Worm (Caenorhabditis elegans): ENCODE data around the gene Y113G7B.11.

Y113G7B.11 gene

DNA sequence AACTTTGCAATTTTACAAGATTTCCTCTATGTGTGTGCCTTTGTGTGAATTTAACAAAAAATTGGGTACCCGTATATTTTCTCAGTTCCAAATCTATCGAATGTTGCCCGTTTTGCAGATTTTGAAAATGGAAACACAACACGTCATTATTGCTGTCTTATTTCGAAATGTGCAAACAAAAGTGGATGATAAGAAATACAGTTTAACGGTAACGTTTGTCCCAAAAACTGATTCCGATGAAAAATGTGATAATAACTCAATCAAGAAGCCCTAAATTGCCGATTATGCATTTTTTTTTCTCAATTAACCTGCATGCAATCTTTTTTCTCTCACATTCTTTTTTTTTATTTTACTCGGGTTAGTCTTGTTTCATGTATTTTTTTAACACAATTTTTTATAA is 10.2 kb upstream of the Y113G7B.11 start:
- TF ChIP-seq fos-1 (tag; optimal IDR thresholded peaks at IDR 0.05) = peak; percentile 61
- no peak for TF ChIP-seq aly-2 (tag; optimal IDR thresholded peaks at IDR 0.05)

DNA sequence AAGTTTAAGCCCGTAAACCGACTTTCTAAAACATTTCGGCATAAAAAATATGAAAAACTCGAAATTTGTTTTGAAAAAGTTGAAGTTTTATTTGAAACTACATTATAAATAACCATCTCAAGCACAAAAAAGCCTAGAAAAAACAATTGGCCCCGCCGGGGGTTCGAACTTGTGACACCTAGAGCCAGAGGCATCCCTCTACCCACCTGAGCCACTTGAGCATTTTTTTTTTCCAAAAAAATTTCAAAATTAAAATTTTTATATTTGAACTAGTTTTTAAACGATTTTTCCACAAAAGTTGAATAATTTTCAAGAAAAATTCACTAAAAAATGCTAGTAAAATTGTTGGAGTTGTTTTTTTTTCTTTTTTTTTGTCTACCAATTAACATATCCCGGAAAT is 8.6 kb upstream of the Y113G7B.11 start:
- TF ChIP-seq snpc-4 (tag; optimal IDR thresholded peaks at IDR 0.05) = no peak
- TF ChIP-seq mab-5 (tag; optimal IDR thresholded peaks at IDR 0.05) = no peak
- TF ChIP-seq nhr-237 (tag; optimal IDR thresholded peaks at IDR 0.05) = no peak
- no peak for TF ChIP-seq lin-11 (tag; optimal IDR thresholded peaks at IDR 0.05)
- no peak for TF ChIP-seq sma-9 (GFP tag; optimal IDR thresholded peaks at IDR 0.05)
- TF ChIP-seq sma-9 (tag; optimal IDR thresholded peaks at IDR 0.05) = no peak
- TF ChIP-seq ceh-82 (tag; optimal IDR thresholded peaks at IDR 0.05) = no peak

- TF ChIP-seq mbf-1 (tag; optimal IDR thresholded peaks at IDR 0.05) = no peak
- no peak for TF ChIP-seq ceh-82 (tag; optimal IDR thresholded peaks at IDR 0.05)
- no peak for TF ChIP-seq lin-13 (GFP tag; optimal IDR thresholded peaks at IDR 0.05)
- no peak for TF ChIP-seq nhr-25 (tag; optimal IDR thresholded peaks at IDR 0.05)
- TF ChIP-seq snpc-4 (tag; optimal IDR thresholded peaks at IDR 0.05) = no peak
- no peak for TF ChIP-seq skn-1 (tag; optimal IDR thresholded peaks at IDR 0.05)
- TF ChIP-seq Y55F3AM.14 (GFP tag; optimal IDR thresholded peaks at IDR 0.05) = no peak
- TF ChIP-seq dmd-4 (tag; optimal IDR thresholded peaks at IDR 0.05) = no peak
- TF ChIP-seq mdl-1 (tag; optimal IDR thresholded peaks at IDR 0.05) = no peak
- no peak for TF ChIP-seq gmeb-1 (tag; optimal IDR thresholded peaks at IDR 0.05)
- TF ChIP-seq nhr-23 (tag; optimal IDR thresholded peaks at IDR 0.05) = no peak
- no peak for TF ChIP-seq nhr-6 (tag; optimal IDR thresholded peaks at IDR 0.05)
- no peak for TF ChIP-seq unc-55 (GFP tag; optimal IDR thresholded peaks at IDR 0.05)
- TF ChIP-seq R02D3.7 (tag; optimal IDR thresholded peaks at IDR 0.05) = no peak
These were observed 5.5 kb upstream of the Y113G7B.11 start for ce11 chrV:20220604-20221003.

ce11 chrV:20213097-20213496 is 2.0 kb downstream of the Y113G7B.11 start:
- TF ChIP-seq fos-1 (tag; optimal IDR thresholded peaks at IDR 0.05) (peak; percentile 37), ama-1 (optimal IDR thresholded peaks at IDR 0.05) (no peak)

DNA sequence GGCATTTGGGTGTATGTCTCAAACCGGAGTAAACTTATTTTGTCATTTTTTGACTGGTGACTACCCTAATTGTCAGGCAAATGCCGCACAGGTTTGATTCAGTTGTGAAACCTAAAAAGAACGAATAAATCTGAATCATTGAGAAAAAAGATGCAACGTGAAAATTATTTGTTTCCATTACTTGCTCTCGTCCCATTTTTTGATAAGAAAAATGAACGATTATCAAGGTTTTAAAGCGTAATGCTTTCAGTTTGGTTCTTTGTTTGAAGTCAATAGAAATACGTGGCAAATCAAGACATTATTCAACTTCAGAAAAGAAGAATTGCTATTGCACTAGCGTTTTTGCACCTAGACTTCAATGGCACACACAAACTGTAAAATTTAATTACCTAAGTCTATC is 2.5 kb downstream of the Y113G7B.11 start, which contains the start of gene Y113G7B.12:
Y113G7B.12 (minus strand) TSS at position 101 of the 400 bp plus-strand sequence.
- TF ChIP-seq crh-2 (tag; optimal IDR thresholded peaks at IDR 0.05) = peak; percentile 11
- peak; percentile 58 for TF ChIP-seq fos-1 (tag; optimal IDR thresholded peaks at IDR 0.05)
- TF ChIP-seq nhr-12 (tag; optimal IDR thresholded peaks at IDR 0.05) = no peak
- no peak for TF ChIP-seq unc-39 (tag; optimal IDR thresholded peaks at IDR 0.05)
- TF ChIP-seq egl-27 (tag; optimal IDR thresholded peaks at IDR 0.05) = no peak
- no peak for TF ChIP-seq ztf-11 (tag; optimal IDR thresholded peaks at IDR 0.05)
- no peak for TF ChIP-seq sma-9 (GFP tag; optimal IDR thresholded peaks at IDR 0.05)
- TF ChIP-seq sma-9 (tag; optimal IDR thresholded peaks at IDR 0.05) = no peak
- TF ChIP-seq unc-62 (GFP tag; optimal IDR thresholded peaks at IDR 0.05) = no peak

ce11 chrV:20206086-20206485 is 9.0 kb downstream of the Y113G7B.11 start, which contains the start of the genes fbxb-59 and srbc-34:
fbxb-59 (minus strand) TSS chrV:20206186.
srbc-34 (plus strand) TSS chrV:20206318.
- TF ChIP-seq lin-13 (GFP tag; optimal IDR thresholded peaks at IDR 0.05) = no peak
- TF ChIP-seq fos-1 (tag; optimal IDR thresholded peaks at IDR 0.05) = no peak
- no peak for TF ChIP-seq Y55F3AM.14 (GFP tag; optimal IDR thresholded peaks at IDR 0.05)
- no peak for TF ChIP-seq F13H6.1 (tag; optimal IDR thresholded peaks at IDR 0.05)
- TF ChIP-seq blmp-1 (tag; optimal IDR thresholded peaks at IDR 0.05; ENCODE audit: insufficient read depth) = no peak
- TF ChIP-seq unc-39 (tag; optimal IDR thresholded peaks at IDR 0.05) = no peak
- TF ChIP-seq nhr-11 (tag; optimal IDR thresholded peaks at IDR 0.05) = no peak
- TF ChIP-seq elt-3 (tag; optimal IDR thresholded peaks at IDR 0.05) = no peak
- TF ChIP-seq nhr-23 (tag; optimal IDR thresholded peaks at IDR 0.05) = no peak
- TF ChIP-seq ceh-16 (tag; optimal IDR thresholded peaks at IDR 0.05) = no peak
- no peak for TF ChIP-seq ztf-4 (tag; optimal IDR thresholded peaks at IDR 0.05)
- no peak for TF ChIP-seq nhr-129 (tag; optimal IDR thresholded peaks at IDR 0.05)
- TF ChIP-seq nhr-12 (tag; optimal IDR thresholded peaks at IDR 0.05) = no peak
